Fruit fly (Drosophila melanogaster) whole organism, embryonic: ENCODE results near the gene CG33769.
A peak's percentile ranks its signal among the peaks of the same experiment; 100 is the strongest.

Experiments
- Atf6 ChIP-seq: fragments of 200-800 bp; sonication (Bioruptor generic); IDR thresholded peaks from 2 replicates; pipeline ENCODE4 v1.3.6; 2022; ENCODE audit warnings: missing biosample characterization, missing genetic modification characterization
- BEAF-32 ChIP-seq: fragments of 200-800 bp; sonication (Bioruptor generic); optimal IDR thresholded peaks from 3 replicates; lab custom pipeline; 2017; ENCODE audit warnings: missing biosample characterization, missing genetic modification characterization, mild to moderate bottlenecking, moderate library complexity, missing genetic modification reagents
- Blimp-1 ChIP-seq: fragments of 200-800 bp; sonication (Bioruptor generic); optimal IDR thresholded peaks from 3 replicates; lab custom pipeline; 2018; ENCODE audit warnings: missing biosample characterization, missing genetic modification characterization, mild to moderate bottlenecking, moderate library complexity, missing genetic modification reagents
- CG10366 ChIP-seq: fragments of 200-800 bp; sonication (Bioruptor generic); IDR thresholded peaks from 2 replicates; pipeline ENCODE4 v1.3.6; 2022; ENCODE audit warnings: missing biosample characterization, missing genetic modification characterization
- CG11504 ChIP-seq: fragments of 200-800 bp; sonication (Bioruptor generic); optimal IDR thresholded peaks from 3 replicates; lab custom pipeline; 2019; ENCODE audit warnings: missing biosample characterization, mild to moderate bottlenecking, missing genetic modification characterization, moderate library complexity
- CG12219 ChIP-seq: fragments of 200-800 bp; sonication (Bioruptor generic); optimal IDR thresholded peaks from 3 replicates; lab custom pipeline; 2018; ENCODE audit warnings: missing biosample characterization, mild to moderate bottlenecking, missing genetic modification characterization
- CG12942 ChIP-seq: fragments of 200-800 bp; sonication (Bioruptor generic); optimal IDR thresholded peaks from 3 replicates; lab custom pipeline; 2016; ENCODE audit warnings: missing biosample characterization, missing genetic modification characterization
- CG13424 ChIP-seq: fragments of 200-800 bp; sonication (Bioruptor generic); optimal IDR thresholded peaks from 2 replicates; lab custom pipeline; 2019; ENCODE audit warnings: missing biosample characterization, mild to moderate bottlenecking, missing genetic modification characterization, moderate library complexity
- CG14441 ChIP-seq: fragments of 200-800 bp; sonication (Bioruptor generic); IDR thresholded peaks from 2 replicates; pipeline ENCODE4 v1.3.6; 2022; ENCODE audit warnings: missing biosample characterization, missing genetic modification characterization
- CG14710 ChIP-seq: fragments of 200-800 bp; sonication (Bioruptor generic); optimal IDR thresholded peaks from 3 replicates; lab custom pipeline; 2019; ENCODE audit warnings: missing biosample characterization, mild to moderate bottlenecking, missing genetic modification characterization, moderate library complexity
- CG15696 ChIP-seq: fragments of 200-800 bp; sonication (Bioruptor generic); optimal IDR thresholded peaks from 2 replicates; lab custom pipeline; 2019; ENCODE audit warnings: missing biosample characterization, mild to moderate bottlenecking, missing genetic modification characterization, moderate library complexity
- CG1602 ChIP-seq: fragments of 200-800 bp; sonication (Bioruptor generic); optimal IDR thresholded peaks from 3 replicates; lab custom pipeline; 2016; ENCODE audit warnings: missing biosample characterization, missing genetic modification characterization
- CG16815 ChIP-seq: fragments of 200-800 bp; sonication (Bioruptor generic); optimal IDR thresholded peaks from 3 replicates; lab custom pipeline; 2017; ENCODE audit warnings: missing biosample characterization, mild to moderate bottlenecking, missing genetic modification characterization
- CG17359 ChIP-seq: fragments of 200-800 bp; sonication (Bioruptor generic); optimal IDR thresholded peaks from 3 replicates; lab custom pipeline; 2018; ENCODE audit warnings: missing biosample characterization, mild to moderate bottlenecking, missing genetic modification characterization, moderate library complexity
- CG18599 ChIP-seq: fragments of 200-800 bp; sonication (Bioruptor generic); optimal IDR thresholded peaks from 3 replicates; lab custom pipeline; 2017; ENCODE audit warnings: missing biosample characterization, missing genetic modification characterization, mild to moderate bottlenecking, moderate library complexity, missing genetic modification reagents
- CG2678 ChIP-seq: fragments of 200-800 bp; sonication (Bioruptor generic); optimal IDR thresholded peaks from 3 replicates; lab custom pipeline; 2019; ENCODE audit warnings: missing biosample characterization, mild to moderate bottlenecking, missing genetic modification characterization, moderate library complexity
- CG4360 ChIP-seq: fragments of 200-800 bp; sonication (Bioruptor generic); IDR thresholded peaks from 2 replicates; pipeline ENCODE4 v1.3.6; 2022; ENCODE audit warnings: missing biosample characterization, missing genetic modification characterization
- CG4424 ChIP-seq: fragments of 200-800 bp; sonication (Bioruptor generic); optimal IDR thresholded peaks from 3 replicates; lab custom pipeline; 2016; ENCODE audit warnings: missing biosample characterization, missing genetic modification characterization
- CG6272 ChIP-seq: fragments of 200-800 bp; sonication (Bioruptor generic); IDR thresholded peaks from 2 replicates; pipeline ENCODE4 v1.3.6; 2022; ENCODE audit warnings: missing biosample characterization, missing genetic modification characterization
- CG8388 ChIP-seq: fragments of 200-800 bp; sonication (Bioruptor generic); optimal IDR thresholded peaks from 2 replicates; lab custom pipeline; 2019; ENCODE audit warnings: missing biosample characterization, mild to moderate bottlenecking, missing genetic modification characterization, moderate library complexity
- CG8765 ChIP-seq: fragments of 200-800 bp; sonication (Bioruptor generic); IDR thresholded peaks from 2 replicates; pipeline ENCODE4 v1.3.6; 2022; ENCODE audit warnings: missing biosample characterization, missing genetic modification characterization
- CoRest ChIP-seq: fragments of 200-800 bp; sonication (Bioruptor generic); optimal IDR thresholded peaks from 3 replicates; lab custom pipeline; 2018; ENCODE audit warnings: missing biosample characterization, mild to moderate bottlenecking, missing genetic modification characterization, moderate library complexity
- D19A ChIP-seq: fragments of 200-800 bp; optimal IDR thresholded peaks from 3 replicates; lab custom pipeline; 2019; ENCODE audit warnings: missing biosample characterization, mild to moderate bottlenecking, missing genetic modification characterization, moderate library complexity
- Ets65A ChIP-seq: fragments of 200-800 bp; sonication (Bioruptor generic); peaks from one replicate; lab custom pipeline; 2016; ENCODE audit warnings: missing biosample characterization, missing genetic modification characterization
- H15 ChIP-seq: fragments of 200-800 bp; sonication (Bioruptor generic); IDR thresholded peaks from 3 replicates; pipeline ENCODE4 v1.3.6; 2022; ENCODE audit warnings: missing biosample characterization, missing genetic modification characterization
- H2.0 ChIP-seq: fragments of 200-800 bp; sonication (Bioruptor generic); IDR thresholded peaks from 2 replicates; pipeline ENCODE4 v1.3.6; 2022; ENCODE audit warnings: missing biosample characterization, missing genetic modification characterization
- HHEX ChIP-seq: fragments of 200-800 bp; sonication (Bioruptor generic); optimal IDR thresholded peaks from 3 replicates; lab custom pipeline; 2017; ENCODE audit warnings: missing biosample characterization, mild to moderate bottlenecking, missing genetic modification characterization, missing genetic modification reagents
- HLH3B ChIP-seq: fragments of 200-800 bp; sonication (Bioruptor generic); IDR thresholded peaks from 2 replicates; pipeline ENCODE4 v1.3.6; 2022; ENCODE audit warnings: missing biosample characterization, missing genetic modification characterization
- Sox102F ChIP-seq: fragments of 200-800 bp; sonication (Bioruptor generic); optimal IDR thresholded peaks from 2 replicates; lab custom pipeline; 2018; ENCODE audit warnings: missing biosample characterization, mild to moderate bottlenecking, missing genetic modification characterization, moderate library complexity
- Usf ChIP-seq: fragments of 200-800 bp; sonication (Bioruptor generic); optimal IDR thresholded peaks from 2 replicates; lab custom pipeline; 2017; ENCODE audit warnings: missing genotype, missing biosample characterization, missing genetic modification characterization
- abd-A ChIP-seq: fragments of 200-800 bp; sonication (Bioruptor generic); optimal IDR thresholded peaks from 3 replicates; lab custom pipeline; 2019; ENCODE audit warnings: missing biosample characterization, mild to moderate bottlenecking, missing genetic modification characterization, moderate library complexity
- az2 ChIP-seq: fragments of 200-800 bp; sonication (Bioruptor generic); optimal IDR thresholded peaks from 3 replicates; lab custom pipeline; 2016; ENCODE audit warnings: missing biosample characterization, missing genetic modification characterization
- bsh ChIP-seq, 2 experiments: fragments of 200-800 bp; sonication (Bioruptor generic); optimal IDR thresholded peaks; 2 replicates each; lab custom pipeline; 2017 to 2018; ENCODE audit warnings: mild to moderate bottlenecking in 2 of 2, missing biosample characterization in 2 of 2, missing genetic modification characterization in 2 of 2, moderate library complexity in 1 of 2
- chif ChIP-seq, 2 experiments: fragments of 200-800 bp; sonication (Bioruptor generic); optimal IDR thresholded peaks; 3 replicates each; lab custom pipeline; 2016; ENCODE audit warnings: missing biosample characterization in 2 of 2, missing genetic modification characterization in 2 of 2
- dmrt99B ChIP-seq: fragments of 200-800 bp; sonication (Bioruptor generic); optimal IDR thresholded peaks from 2 replicates; lab custom pipeline; 2018; ENCODE audit warnings: missing biosample characterization, mild to moderate bottlenecking, missing genetic modification characterization, moderate library complexity
- eve ChIP-seq, 2 experiments: fragments of >200 bp; optimal IDR thresholded peaks; 2 replicates each; lab custom pipeline; 2017; ENCODE audit warnings: missing biosample characterization in 2 of 2, missing genetic modification characterization in 2 of 2
- ewg ChIP-seq: fragments of 200-800 bp; sonication (Bioruptor generic); optimal IDR thresholded peaks from 3 replicates; lab custom pipeline; 2017; ENCODE audit warnings: mild to moderate bottlenecking, missing biosample characterization, missing genetic modification reagents, missing genetic modification characterization
- lab ChIP-seq: fragments of 200-800 bp; sonication (Bioruptor generic); optimal IDR thresholded peaks from 3 replicates; lab custom pipeline; 2017; ENCODE audit warnings: missing biosample characterization, missing genetic modification characterization, mild to moderate bottlenecking, moderate library complexity, missing genetic modification reagents
- nmo ChIP-seq: fragments of 200-800 bp; sonication (Bioruptor generic); optimal IDR thresholded peaks from 2 replicates; lab custom pipeline; 2018; ENCODE audit warnings: missing biosample characterization, mild to moderate bottlenecking, missing genetic modification characterization, moderate library complexity
- odd ChIP-seq: fragments of 200-800 bp; sonication (Bioruptor generic); optimal IDR thresholded peaks from 2 replicates; lab custom pipeline; 2017; ENCODE audit warnings: missing biosample characterization, mild to moderate bottlenecking, missing genetic modification characterization
- org-1 ChIP-seq: fragments of 200-800 bp; sonication (Bioruptor generic); optimal IDR thresholded peaks from 2 replicates; lab custom pipeline; 2017; ENCODE audit warnings: missing biosample characterization, missing genetic modification characterization
- peb ChIP-seq: fragments of 200-800 bp; sonication (Bioruptor generic); IDR thresholded peaks from 2 replicates; pipeline ENCODE4 v1.3.6; 2022; ENCODE audit warnings: missing biosample characterization, missing genetic modification characterization
- pho ChIP-seq: fragments of 200-800 bp; sonication (Bioruptor generic); optimal IDR thresholded peaks from 2 replicates; lab custom pipeline; 2016; ENCODE audit warnings: missing biosample characterization, missing genetic modification characterization
- ranshi ChIP-seq: fragments of 200-800 bp; sonication (Bioruptor generic); IDR thresholded peaks from 2 replicates; pipeline ENCODE4 v1.3.6; 2022; ENCODE audit warnings: missing biosample characterization, missing genetic modification characterization
- sens ChIP-seq: fragments of 200-800 bp; sonication (Bioruptor generic); peaks from one replicate; lab custom pipeline; 2016; ENCODE audit warnings: missing biosample characterization, missing genetic modification characterization
- sens-2 ChIP-seq: fragments of 200-800 bp; sonication (Bioruptor generic); IDR thresholded peaks from 2 replicates; pipeline ENCODE4 v1.3.6; 2022; ENCODE audit warnings: missing biosample characterization, missing genetic modification characterization
- slbo ChIP-seq: fragments of 200-800 bp; sonication (Bioruptor generic); IDR thresholded peaks from 2 replicates; pipeline ENCODE4 v1.3.6; 2022; ENCODE audit warnings: missing biosample characterization, missing genetic modification characterization
- tin ChIP-seq: fragments of 200-800 bp; sonication (Bioruptor generic); optimal IDR thresholded peaks from 3 replicates; lab custom pipeline; 2016; ENCODE audit warnings: missing biosample characterization, missing genetic modification characterization
- trem ChIP-seq: fragments of 200-800 bp; optimal IDR thresholded peaks from 3 replicates; lab custom pipeline; 2019; ENCODE audit warnings: missing biosample characterization, mild to moderate bottlenecking, missing genetic modification characterization, moderate library complexity
- ttk ChIP-seq: fragments of 200-800 bp; sonication (Bioruptor generic); IDR thresholded peaks from 2 replicates; pipeline ENCODE4 v2.1.2; 2022; ENCODE audit warnings: missing biosample characterization, missing genetic modification characterization

CG33769 gene

dm6 chr3L:22665110-22665509 is 17.4 kb downstream of the CG33769 start (continued):
- 0 out of 2 replicates have a peak, but pooled peaks have one; percentile 23 for TF ChIP-seq sens-2
- TF ChIP-seq CG17359, result peak; percentile 43
- peak; percentile 21 for TF ChIP-seq Sox102F
- no peak for TF ChIP-seq peb (GFP tag; lab: Robert Waterston, UW)
- peak; percentile 21 for TF ChIP-seq CG13424
- TF ChIP-seq CoRest (tag; lab: Kevin White, UChicago), result peak; percentile 1
- no peak for TF ChIP-seq CG6272 (GFP tag; lab: Robert Waterston, UW)
- TF ChIP-seq pho (GFP tag; lab: Kevin White, UChicago), result no peak
- peak; percentile 19 for TF ChIP-seq CG1602
- peak; percentile 30 for TF ChIP-seq dmrt99B
- peak; percentile 52; the same call in 1 of the 2 replicates for TF ChIP-seq Atf6 (GFP tag; lab: Robert Waterston, UW)
- TF ChIP-seq CG12219 (GFP tag; lab: Kevin White, UChicago), result peak; percentile 33
- no peak for TF ChIP-seq odd (GFP tag; lab: Kevin White, UChicago)
- TF ChIP-seq tin (GFP tag; lab: Kevin White, UChicago), result peak; percentile 21
- TF ChIP-seq CG12942 (GFP tag; lab: Kevin White, UChicago), result no peak
- TF ChIP-seq org-1, result peak; percentile 3
- peak; percentile 87 for TF ChIP-seq sens (GFP tag; lab: Kevin White, UChicago)
- TF ChIP-seq CG2678, result peak; percentile 42
- peak; percentile 13 for TF ChIP-seq HHEX (GFP tag; lab: Kevin White, UChicago)
- no peak for TF ChIP-seq CG14441 (GFP tag; lab: Robert Waterston, UW)
- peak; percentile 53 for TF ChIP-seq CG11504 (tag; lab: Kevin White, UChicago)
- peak; percentile 13; the same call in 1 of the 2 replicates for TF ChIP-seq CG10366 (GFP tag; lab: Robert Waterston, UW)
- peak; percentile 39 for TF ChIP-seq lab (GFP tag; lab: Kevin White, UChicago)
- no peak for TF ChIP-seq CG15696 (tag; lab: Kevin White, UChicago)
- TF ChIP-seq slbo (GFP tag; lab: Robert Waterston, UW), result peak; percentile 49
- peak; percentile 17 for TF ChIP-seq D19A
- TF ChIP-seq Blimp-1 (GFP tag; lab: Kevin White, UChicago), result peak; percentile 40
- peak; percentile 0 for TF ChIP-seq ewg
- TF ChIP-seq CG8388 (GFP tag; lab: Kevin White, UChicago), result peak; percentile 22
- peak in 1 of 2 experiments; percentile 57 for TF ChIP-seq bsh (GFP tag; optimal IDR thresholded peaks at IDR 0.05; lab: Kevin White, UChicago)
- no peak for TF ChIP-seq Usf (GFP tag; lab: Kevin White, UChicago)
- TF ChIP-seq CG18599 (GFP tag; lab: Kevin White, UChicago), result peak; percentile 20
- TF ChIP-seq ttk (GFP tag; lab: Robert Waterston, UW), result no peak
- no peak for TF ChIP-seq BEAF-32 (GFP tag; lab: Kevin White, UChicago)
- TF ChIP-seq ranshi, result peak; percentile 53; the same call in 1 of the 2 replicates
- TF ChIP-seq CG16815 (GFP tag; lab: Kevin White, UChicago), result peak; percentile 31
- 0 out of 3 replicates have a peak, but pooled peaks have one; percentile 24 for TF ChIP-seq H15
- no peak for TF ChIP-seq abd-A
- TF ChIP-seq HLH3B (GFP tag; lab: Robert Waterston, UW), result 0 out of 2 replicates have a peak, but pooled peaks have one; percentile 17
- TF ChIP-seq eve (GFP tag; optimal IDR thresholded peaks at IDR 0.05; lab: Kevin White, UChicago), result peak in 1 of 2 experiments; percentile 40
- 0 out of 2 replicates have a peak, but pooled peaks have one; percentile 9 for TF ChIP-seq H2.0 (GFP tag; lab: Robert Waterston, UW)
- peak; percentile 33 for TF ChIP-seq az2 (GFP tag; lab: Kevin White, UChicago)
- no peak for TF ChIP-seq CG4360
- TF ChIP-seq CG14710 (tag; lab: Kevin White, UChicago), result no peak
- peak; percentile 21 for TF ChIP-seq CG4424 (GFP tag; lab: Kevin White, UChicago)
- TF ChIP-seq Ets65A (GFP tag; lab: Kevin White, UChicago), result peak; percentile 92
- peak in 1 of 2 experiments; percentile 4 for TF ChIP-seq chif (GFP tag; optimal IDR thresholded peaks at IDR 0.05; lab: Kevin White, UChicago)
- peak; percentile 24 for TF ChIP-seq trem
- TF ChIP-seq nmo (GFP tag; lab: Kevin White, UChicago), result peak; percentile 39
- peak; percentile 24; the same call in 1 of the 2 replicates for TF ChIP-seq CG8765 (GFP tag; lab: Robert Waterston, UW)
